ENCODE assay signal across 3 worm cellular contexts in the genomic region with DNA sequence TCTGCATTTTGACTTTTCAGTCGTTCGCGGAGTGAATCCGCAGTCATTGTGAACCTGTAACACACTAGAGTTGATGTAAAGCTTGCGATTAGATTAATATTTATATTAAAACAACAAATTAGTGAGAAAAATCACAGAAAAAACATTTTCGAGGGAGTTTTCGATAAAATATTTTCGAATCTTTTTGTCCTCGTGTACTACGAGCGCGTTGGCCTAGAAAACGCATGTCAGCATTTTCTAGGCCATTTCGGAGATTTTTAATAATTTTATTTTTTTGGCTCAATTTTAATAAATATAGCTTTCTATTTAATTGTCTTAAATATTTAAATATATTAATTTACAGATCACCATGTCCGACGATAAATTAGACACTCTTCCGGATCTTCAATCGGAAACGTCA.
TF ChIP-seq lines count a peak whose summit lies in the region.

A gene (plus strand): TSS at position 344 of the 400 bp plus-strand sequence.

TF ChIP-seq in whole organism, L2 larva, 48 proteins besides CTCF, POLR2A, EP300 and RAD21 (continued from another document):
- TF ChIP-seq lsy-2 (tag; optimal IDR thresholded peaks at IDR 0.05; lab: Kevin White, UChicago) (peak; percentile 57 to 82), ama-1 (optimal IDR thresholded peaks at IDR 0.05; lab: Kevin White, UChicago) (no peak), ztf-1 (GFP tag; conservative IDR thresholded peaks at IDR 0.05; lab: Robert Waterston, UW) (no peak), lin-13 (GFP tag; optimal IDR thresholded peaks at IDR 0.05; lab: Kevin White, UChicago) (peak; percentile 13), ztf-4 (tag; optimal IDR thresholded peaks at IDR 0.05; lab: Kevin White, UChicago) (no peak), ceh-82 (tag; optimal IDR thresholded peaks at IDR 0.05; lab: Kevin White, UChicago) (no peak), elt-1 (tag; optimal IDR thresholded peaks at IDR 0.05; lab: Kevin White, UChicago) (no peak), peb-1 (tag; optimal IDR thresholded peaks at IDR 0.05; lab: Kevin White, UChicago) (no peak), dmd-4 (tag; optimal IDR thresholded peaks at IDR 0.05; lab: Kevin White, UChicago) (no peak), mbf-1 (tag; optimal IDR thresholded peaks at IDR 0.05; lab: Kevin White, UChicago) (no peak), fos-1 (tag; optimal IDR thresholded peaks at IDR 0.05; lab: Kevin White, UChicago) (no peak), mab-5 (tag; optimal IDR thresholded peaks at IDR 0.05; lab: Kevin White, UChicago) (no peak), nhr-11 (tag; optimal IDR thresholded peaks at IDR 0.05; lab: Kevin White, UChicago) (no peak), sma-9 (GFP tag; optimal IDR thresholded peaks at IDR 0.05; lab: Kevin White, UChicago) (peak; percentile 61), sma-9 (tag; optimal IDR thresholded peaks at IDR 0.05; lab: Kevin White, UChicago) (no peak), gmeb-1 (tag; optimal IDR thresholded peaks at IDR 0.05; lab: Kevin White, UChicago) (peak; percentile 68), lin-11 (tag; optimal IDR thresholded peaks at IDR 0.05; lab: Kevin White, UChicago) (no peak), C34F6.9 (tag; optimal IDR thresholded peaks at IDR 0.05; lab: Kevin White, UChicago) (peak; percentile 89), ceh-16 (tag; optimal IDR thresholded peaks at IDR 0.05; lab: Kevin White, UChicago) (no peak), nhr-12 (tag; optimal IDR thresholded peaks at IDR 0.05; lab: Kevin White, UChicago) (no peak), R02D3.7 (tag; optimal IDR thresholded peaks at IDR 0.05; lab: Kevin White, UChicago) (no peak), sem-4 (tag; optimal IDR thresholded peaks at IDR 0.05; lab: Kevin White, UChicago) (no peak), nhr-21 (tag; optimal IDR thresholded peaks at IDR 0.05; lab: Kevin White, UChicago) (no peak), nhr-129 (tag; optimal IDR thresholded peaks at IDR 0.05; lab: Kevin White, UChicago) (no peak), nhr-6 (tag; optimal IDR thresholded peaks at IDR 0.05; lab: Kevin White, UChicago) (no peak), zag-1 (tag; optimal IDR thresholded peaks at IDR 0.05; lab: Kevin White, UChicago) (no peak)

TF ChIP-seq in whole organism, L4 larva, 104 proteins besides CTCF, POLR2A, EP300 and RAD21 (continued from another document):
- TF ChIP-seq fkh-10 (GFP tag; optimal IDR thresholded peaks at IDR 0.05; lab: Kevin White, UChicago) (no peak), snpc-4 (tag; optimal IDR thresholded peaks at IDR 0.05; lab: Kevin White, UChicago) (no peak), lsy-2 (tag; optimal IDR thresholded peaks at IDR 0.05; lab: Kevin White, UChicago) (peak in 1 of 2 experiments; percentile 80), hif-1 (tag; optimal IDR thresholded peaks at IDR 0.05; lab: Kevin White, UChicago) (peak in 1 of 2 experiments; percentile 78), nhr-11 (tag; optimal IDR thresholded peaks at IDR 0.05; lab: Kevin White, UChicago) (no peak), ceh-32 (tag; optimal IDR thresholded peaks at IDR 0.05; lab: Kevin White, UChicago; ENCODE audit: poor library complexity) (no peak), lin-1 (GFP tag; IDR thresholded peaks at IDR 0.05; lab: Robert Waterston, UW) (no peak), egl-43 (GFP tag; IDR thresholded peaks at IDR 0.05; lab: Robert Waterston, UW) (no peak), F37D6.2 (tag; optimal IDR thresholded peaks at IDR 0.05; lab: Kevin White, UChicago) (no peak), tra-1 (GFP tag; IDR thresholded peaks at IDR 0.05; lab: Robert Waterston, UW) (no peak), madf-5 (GFP tag; IDR thresholded peaks at IDR 0.05; lab: Robert Waterston, UW) (no peak), rbr-2 (tag; optimal IDR thresholded peaks at IDR 0.05; lab: Kevin White, UChicago) (peak; percentile 13), nhr-10 (tag; optimal IDR thresholded peaks at IDR 0.05; lab: Kevin White, UChicago) (no peak), nhr-77 (tag; optimal IDR thresholded peaks at IDR 0.05; lab: Kevin White, UChicago) (no peak), daf-19 (GFP tag; conservative IDR thresholded peaks at IDR 0.05; lab: Robert Waterston, UW) (no peak), hlh-11 (tag; optimal IDR thresholded peaks at IDR 0.05; lab: Kevin White, UChicago) (peak; percentile 16), daf-12 (tag; optimal IDR thresholded peaks at IDR 0.05; lab: Kevin White, UChicago) (no peak), cey-2 (tag; optimal IDR thresholded peaks at IDR 0.05; lab: Kevin White, UChicago; ENCODE audit: borderline replicate concordance, insufficient read depth) (no peak), mes-2 (tag; optimal IDR thresholded peaks at IDR 0.05; lab: Kevin White, UChicago; ENCODE audit: poor library complexity, severe bottlenecking) (peak; percentile 96), attf-4 (tag; optimal IDR thresholded peaks at IDR 0.05; lab: Kevin White, UChicago) (no peak), dpl-1 (GFP tag; optimal IDR thresholded peaks at IDR 0.05; lab: Kevin White, UChicago) (peak; percentile 78), tag-97 (GFP tag; IDR thresholded peaks at IDR 0.05; lab: Robert Waterston, UW) (no peak), lin-15B (tag; optimal IDR thresholded peaks at IDR 0.05; lab: Kevin White, UChicago) (no peak), Y105C5A.15 (GFP tag; IDR thresholded peaks at IDR 0.05; lab: Robert Waterston, UW) (no peak), hmg-1.1 (GFP tag; IDR thresholded peaks at IDR 0.05; lab: Robert Waterston, UW) (no peak), F44E2.7 (GFP tag; IDR thresholded peaks at IDR 0.05; lab: Robert Waterston, UW) (no peak), ama-1 (optimal IDR thresholded peaks at IDR 0.05; lab: Kevin White, UChicago) (no peak), unc-62 (GFP tag; optimal IDR thresholded peaks at IDR 0.05 in 1 of 2; lab: Kevin White, UChicago) (no peak), unc-62 (tag; optimal IDR thresholded peaks at IDR 0.05; lab: Kevin White, UChicago) (no peak), vab-7 (GFP tag; IDR thresholded peaks at IDR 0.05; lab: Robert Waterston, UW) (no peak), spr-3 (GFP tag; optimal IDR thresholded peaks at IDR 0.05; lab: Kevin White, UChicago) (no peak), zfp-2 (tag; optimal IDR thresholded peaks at IDR 0.05; lab: Kevin White, UChicago) (no peak), gei-8 (GFP tag; optimal IDR thresholded peaks at IDR 0.05; lab: Kevin White, UChicago) (no peak), hlh-30 (tag; optimal IDR thresholded peaks at IDR 0.05; lab: Kevin White, UChicago; ENCODE audit: insufficient read depth) (no peak), snpc-1.2 (GFP tag; IDR thresholded peaks at IDR 0.05; lab: Robert Waterston, UW) (no peak), daf-16 (GFP tag; optimal IDR thresholded peaks at IDR 0.05; lab: Kevin White, UChicago) (no peak), daf-16 (tag; optimal IDR thresholded peaks at IDR 0.05; lab: Kevin White, UChicago) (peak; percentile 14), ceh-20 (GFP tag; IDR thresholded peaks at IDR 0.05; lab: Robert Waterston, UW) (no peak), ztf-11 (tag; optimal IDR thresholded peaks at IDR 0.05; lab: Kevin White, UChicago) (no peak), mdt-29 (GFP tag; IDR thresholded peaks at IDR 0.05; lab: Robert Waterston, UW) (no peak), zag-1 (tag; optimal IDR thresholded peaks at IDR 0.05; lab: Kevin White, UChicago) (no peak), spr-1 (tag; optimal IDR thresholded peaks at IDR 0.05; lab: Kevin White, UChicago) (no peak), aha-1 (tag; lab: Kevin White, UChicago) (no peak), mep-1 (tag; optimal IDR thresholded peaks at IDR 0.05; lab: Kevin White, UChicago) (peak; percentile 36), ZK546.5 (tag; optimal IDR thresholded peaks at IDR 0.05; lab: Kevin White, UChicago) (no peak)

TF ChIP-seq in whole organism, late embryonic, 69 proteins besides CTCF, POLR2A, EP300 and RAD21 (continued from another document):
- TF ChIP-seq mec-3 (tag; optimal IDR thresholded peaks at IDR 0.05; lab: Kevin White, UChicago; ENCODE audit: borderline replicate concordance) (no peak), ceh-6 (GFP tag; optimal IDR thresholded peaks at IDR 0.05; lab: Kevin White, UChicago) (no peak), ceh-14 (tag; optimal IDR thresholded peaks at IDR 0.05; lab: Kevin White, UChicago) (peak; percentile 10), Y22D7AL.16 (tag; optimal IDR thresholded peaks at IDR 0.05; lab: Kevin White, UChicago) (no peak), ztf-16 (tag; optimal IDR thresholded peaks at IDR 0.05; lab: Kevin White, UChicago) (no peak), pros-1 (tag; optimal IDR thresholded peaks at IDR 0.05; lab: Kevin White, UChicago) (no peak), nhr-11 (tag; optimal IDR thresholded peaks at IDR 0.05; lab: Kevin White, UChicago) (no peak), ref-2 (tag; optimal IDR thresholded peaks at IDR 0.05; lab: Kevin White, UChicago) (peak; percentile 37), eyg-1 (tag; optimal IDR thresholded peaks at IDR 0.05; lab: Kevin White, UChicago) (no peak), hlh-8 (tag; optimal IDR thresholded peaks at IDR 0.05; lab: Kevin White, UChicago) (peak; percentile 61), elt-2 (tag; optimal IDR thresholded peaks at IDR 0.05; lab: Kevin White, UChicago) (peak; percentile 57), che-1 (tag; optimal IDR thresholded peaks at IDR 0.05; lab: Kevin White, UChicago) (no peak), tbx-7 (tag; optimal IDR thresholded peaks at IDR 0.05; lab: Kevin White, UChicago) (peak; percentile 63), hlh-13 (GFP tag; optimal IDR thresholded peaks at IDR 0.05; lab: Kevin White, UChicago) (no peak), tbx-2 (tag; optimal IDR thresholded peaks at IDR 0.05; lab: Kevin White, UChicago) (peak; percentile 81), fkh-6 (tag; optimal IDR thresholded peaks at IDR 0.05; lab: Kevin White, UChicago) (no peak), K09A11.1 (tag; optimal IDR thresholded peaks at IDR 0.05; lab: Kevin White, UChicago; ENCODE audit: insufficient read depth) (no peak), pha-2 (tag; optimal IDR thresholded peaks at IDR 0.05; lab: Kevin White, UChicago) (no peak), npax-4 (tag; optimal IDR thresholded peaks at IDR 0.05; lab: Kevin White, UChicago) (no peak), ets-4 (tag; optimal IDR thresholded peaks at IDR 0.05; lab: Kevin White, UChicago) (peak; percentile 56), unc-3 (GFP tag; conservative IDR thresholded peaks at IDR 0.05; lab: Robert Waterston, UW) (no peak), unc-3 (tag; optimal IDR thresholded peaks at IDR 0.05; lab: Kevin White, UChicago) (no peak), hlh-15 (tag; optimal IDR thresholded peaks at IDR 0.05; lab: Kevin White, UChicago) (no peak), elt-4 (tag; optimal IDR thresholded peaks at IDR 0.05; lab: Kevin White, UChicago) (no peak), pax-1 (tag; optimal IDR thresholded peaks at IDR 0.05; lab: Kevin White, UChicago) (no peak)
